Fruit fly (Drosophila melanogaster) whole organism, embryonic: ENCODE measurements around the gene CG15643.
A peak's percentile ranks its signal among the peaks of the same experiment; 100 is the strongest.

ENCODE experiments used
- Asciz ChIP-seq: fragments of 200-800 bp; sonication (Bioruptor generic); optimal IDR thresholded peaks from 2 replicates; lab custom pipeline; 2017; ENCODE audit warnings: missing biosample characterization, mild to moderate bottlenecking, missing genetic modification characterization, missing genetic modification reagents
- CG1024 ChIP-seq: fragments of 200-800 bp; sonication (Bioruptor generic); IDR thresholded peaks from 2 replicates; pipeline ENCODE4 v1.3.6; 2022; ENCODE audit warnings: missing biosample characterization, missing genetic modification characterization
- CG10543 ChIP-seq: fragments of 200-800 bp; sonication (Bioruptor generic); optimal IDR thresholded peaks from 3 replicates; lab custom pipeline; 2017; ENCODE audit warnings: missing biosample characterization, mild to moderate bottlenecking, missing genetic modification characterization, moderate library complexity
- CG11504 ChIP-seq: fragments of 200-800 bp; sonication (Bioruptor generic); optimal IDR thresholded peaks from 3 replicates; lab custom pipeline; 2019; ENCODE audit warnings: missing biosample characterization, mild to moderate bottlenecking, missing genetic modification characterization, moderate library complexity
- CG13123 ChIP-seq: fragments of 200-800 bp; sonication (Bioruptor generic); optimal IDR thresholded peaks from 2 replicates; lab custom pipeline; 2016; ENCODE audit warnings: missing biosample characterization, missing genetic modification characterization
- CG13894 ChIP-seq: fragments of 200-800 bp; sonication (Bioruptor generic); optimal IDR thresholded peaks from 3 replicates; lab custom pipeline; 2018; ENCODE audit warnings: missing biosample characterization, mild to moderate bottlenecking, missing genetic modification characterization, moderate library complexity
- CG14965 ChIP-seq: fragments of 200-800 bp; sonication (Bioruptor generic); optimal IDR thresholded peaks from 2 replicates; lab custom pipeline; 2016; ENCODE audit warnings: missing biosample characterization, missing genetic modification characterization, borderline replicate concordance
- CG1529 ChIP-seq: fragments of 200-800 bp; sonication (Bioruptor generic); optimal IDR thresholded peaks from 3 replicates; lab custom pipeline; 2018; ENCODE audit warnings: missing biosample characterization, missing genetic modification characterization
- CG1647 ChIP-seq: fragments of 200-800 bp; sonication (Bioruptor generic); optimal IDR thresholded peaks from 3 replicates; lab custom pipeline; 2016; ENCODE audit warnings: missing biosample characterization, missing genetic modification characterization
- CG17361 ChIP-seq: fragments of 200-800 bp; sonication (Bioruptor generic); IDR thresholded peaks from 3 replicates; pipeline ENCODE4 v1.3.6; 2022; ENCODE audit warnings: missing biosample characterization, missing genetic modification characterization
- CG18262 ChIP-seq: fragments of 200-800 bp; optimal IDR thresholded peaks from 3 replicates; lab custom pipeline; 2019; ENCODE audit warnings: missing biosample characterization, mild to moderate bottlenecking, missing genetic modification characterization, moderate library complexity
- CG18599 ChIP-seq: fragments of 200-800 bp; sonication (Bioruptor generic); optimal IDR thresholded peaks from 3 replicates; lab custom pipeline; 2017; ENCODE audit warnings: missing biosample characterization, missing genetic modification characterization, mild to moderate bottlenecking, moderate library complexity, missing genetic modification reagents
- CG18764 ChIP-seq: fragments of 200-800 bp; sonication (Bioruptor generic); optimal IDR thresholded peaks from 3 replicates; lab custom pipeline; 2016; ENCODE audit warnings: missing biosample characterization, missing genetic modification characterization
- CG2889 ChIP-seq: fragments of 200-800 bp; sonication (Bioruptor generic); IDR thresholded peaks from 3 replicates; pipeline ENCODE4 v1.3.6; 2022; ENCODE audit warnings: missing biosample characterization, missing genetic modification characterization
- CG30403 ChIP-seq: fragments of 200-800 bp; sonication (Bioruptor generic); optimal IDR thresholded peaks from 3 replicates; lab custom pipeline; 2016; ENCODE audit warnings: missing biosample characterization, missing genetic modification characterization
- CG31224 ChIP-seq: fragments of 200-800 bp; sonication (Bioruptor generic); IDR thresholded peaks from 2 replicates; pipeline ENCODE4 v1.3.6; 2022; ENCODE audit warnings: missing biosample characterization, missing genetic modification characterization
- CG34376 ChIP-seq: fragments of 200-800 bp; sonication (Bioruptor generic); optimal IDR thresholded peaks from 2 replicates; lab custom pipeline; 2018; ENCODE audit warnings: missing biosample characterization, mild to moderate bottlenecking, missing genetic modification characterization
- CG4424 ChIP-seq: fragments of 200-800 bp; sonication (Bioruptor generic); optimal IDR thresholded peaks from 3 replicates; lab custom pipeline; 2016; ENCODE audit warnings: missing biosample characterization, missing genetic modification characterization
- CG4617 ChIP-seq: fragments of 200-800 bp; sonication (Bioruptor generic); optimal IDR thresholded peaks from 3 replicates; lab custom pipeline; 2016; ENCODE audit warnings: missing biosample characterization, missing genetic modification characterization, borderline replicate concordance
- CG4854 ChIP-seq: fragments of 200-800 bp; sonication (Bioruptor generic); optimal IDR thresholded peaks from 2 replicates; lab custom pipeline; 2016; ENCODE audit warnings: missing biosample characterization, missing genetic modification characterization, inconsistent platforms
- CG5953 ChIP-seq: fragments of 200-800 bp; sonication (Bioruptor generic); IDR thresholded peaks from 2 replicates; pipeline ENCODE4 v1.3.6; 2022; ENCODE audit warnings: missing biosample characterization, missing genetic modification characterization
- CG7556 ChIP-seq: fragments of 200-800 bp; sonication (Bioruptor generic); optimal IDR thresholded peaks from 2 replicates; lab custom pipeline; 2017; ENCODE audit warnings: missing biosample characterization, mild to moderate bottlenecking, missing genetic modification characterization
- CG8281 ChIP-seq: fragments of 200-800 bp; sonication (Bioruptor generic); optimal IDR thresholded peaks from 2 replicates; lab custom pipeline; 2018; ENCODE audit warnings: missing biosample characterization, mild to moderate bottlenecking, missing genetic modification characterization, moderate library complexity
- CG8290 ChIP-seq, 3 experiments: fragments of 200-800 bp; sonication (Bioruptor generic); optimal IDR thresholded peaks; 2 replicates each; lab custom pipeline; 2016 to 2019; ENCODE audit warnings: missing biosample characterization in 3 of 3, missing genetic modification characterization in 3 of 3, mild to moderate bottlenecking in 2 of 3, moderate library complexity in 1 of 3
- D19B ChIP-seq: fragments of 200-800 bp; sonication (Bioruptor generic); optimal IDR thresholded peaks from 2 replicates; lab custom pipeline; 2017; ENCODE audit warnings: missing biosample characterization, mild to moderate bottlenecking, missing genetic modification characterization
- Dp ChIP-seq: fragments of 200-800 bp; sonication (Bioruptor generic); optimal IDR thresholded peaks from 2 replicates; lab custom pipeline; 2018; ENCODE audit warnings: missing biosample characterization, mild to moderate bottlenecking, missing genetic modification characterization, moderate library complexity
- Ets97D ChIP-seq: fragments of 200-800 bp; sonication (Bioruptor generic); optimal IDR thresholded peaks from 3 replicates; lab custom pipeline; 2016; ENCODE audit warnings: missing biosample characterization, missing genetic modification characterization
- Fer1 ChIP-seq: fragments of 200-800 bp; sonication (Bioruptor generic); optimal IDR thresholded peaks from 2 replicates; lab custom pipeline; 2017; ENCODE audit warnings: missing biosample characterization, mild to moderate bottlenecking, missing genetic modification characterization
- Meics ChIP-seq: fragments of 200-800 bp; sonication (Bioruptor generic); optimal IDR thresholded peaks from 2 replicates; lab custom pipeline; 2017; ENCODE audit warnings: missing biosample characterization, mild to moderate bottlenecking, missing genetic modification characterization
- Mes4 ChIP-seq: fragments of 200-800 bp; sonication (Bioruptor generic); optimal IDR thresholded peaks from 2 replicates; lab custom pipeline; 2016; ENCODE audit warnings: missing biosample characterization, missing genetic modification characterization
- Oaz ChIP-seq: fragments of 200-800 bp; sonication (Bioruptor generic); IDR thresholded peaks from 2 replicates; pipeline ENCODE4 v1.3.6; 2022; ENCODE audit warnings: missing biosample characterization, missing genetic modification characterization
- Oli ChIP-seq: fragments of 200-800 bp; sonication (Bioruptor generic); optimal IDR thresholded peaks from 2 replicates; lab custom pipeline; 2018; ENCODE audit warnings: missing biosample characterization, mild to moderate bottlenecking, missing genetic modification characterization, moderate library complexity
- Ptx1 ChIP-seq: fragments of 200-800 bp; sonication (Bioruptor generic); IDR thresholded peaks from 2 replicates; pipeline ENCODE4 v1.3.6; 2022; ENCODE audit warnings: missing biosample characterization, missing genetic modification characterization
- Ravus ChIP-seq: fragments of 200-800 bp; sonication (Bioruptor generic); IDR thresholded peaks from 2 replicates; pipeline ENCODE4 v1.3.6; 2022; ENCODE audit warnings: missing biosample characterization, missing genetic modification characterization
- Scr ChIP-seq: fragments of 200-800 bp; sonication (Bioruptor generic); IDR thresholded peaks from 2 replicates; pipeline ENCODE4 v1.3.6; 2022; ENCODE audit warnings: missing biosample characterization, missing genetic modification characterization; ENCODE audit not compliant: partially characterized antibody
- bab2 ChIP-seq: fragments of 200-800 bp; sonication (Bioruptor generic); optimal IDR thresholded peaks from 2 replicates; lab custom pipeline; 2016; ENCODE audit warnings: missing biosample characterization, missing genetic modification characterization
- bsh ChIP-seq, 2 experiments: fragments of 200-800 bp; sonication (Bioruptor generic); optimal IDR thresholded peaks; 2 replicates each; lab custom pipeline; 2017 to 2018; ENCODE audit warnings: mild to moderate bottlenecking in 2 of 2, missing biosample characterization in 2 of 2, missing genetic modification characterization in 2 of 2, moderate library complexity in 1 of 2
- cas ChIP-seq: fragments of 200-800 bp; sonication (Bioruptor generic); IDR thresholded peaks from 2 replicates; pipeline ENCODE4 v1.3.6; 2022; ENCODE audit warnings: missing biosample characterization, missing genetic modification characterization
- cato ChIP-seq: fragments of 200-800 bp; sonication (Bioruptor generic); optimal IDR thresholded peaks from 2 replicates; lab custom pipeline; 2016; ENCODE audit warnings: missing biosample characterization, missing genetic modification characterization, borderline replicate concordance
- cg ChIP-seq: fragments of 200-800 bp; sonication (Bioruptor generic); optimal IDR thresholded peaks from 3 replicates; lab custom pipeline; 2019; ENCODE audit warnings: missing biosample characterization, mild to moderate bottlenecking, missing genetic modification characterization, moderate library complexity
- crc ChIP-seq: fragments of 200-800 bp; sonication (Bioruptor generic); optimal IDR thresholded peaks from 2 replicates; lab custom pipeline; 2016; ENCODE audit warnings: missing biosample characterization, missing genetic modification characterization
- dmrt99B ChIP-seq: fragments of 200-800 bp; sonication (Bioruptor generic); optimal IDR thresholded peaks from 2 replicates; lab custom pipeline; 2018; ENCODE audit warnings: missing biosample characterization, mild to moderate bottlenecking, missing genetic modification characterization, moderate library complexity
- fd64A ChIP-seq: fragments of 200-800 bp; sonication (Bioruptor generic); optimal IDR thresholded peaks from 3 replicates; lab custom pipeline; 2018; ENCODE audit warnings: missing biosample characterization, mild to moderate bottlenecking, missing genetic modification characterization
- jing ChIP-seq: fragments of 200-800 bp; sonication (Bioruptor generic); optimal IDR thresholded peaks from 2 replicates; lab custom pipeline; 2018; ENCODE audit warnings: missing biosample characterization, mild to moderate bottlenecking, missing genetic modification characterization
- klu ChIP-seq: fragments of 200-800 bp; sonication (Bioruptor generic); IDR thresholded peaks from 2 replicates; pipeline ENCODE4 v1.3.6; 2022; ENCODE audit warnings: missing biosample characterization, missing genetic modification characterization
- phol ChIP-seq: fragments of 200-800 bp; sonication (Bioruptor generic); optimal IDR thresholded peaks from 3 replicates; lab custom pipeline; 2018; ENCODE audit warnings: missing biosample characterization, mild to moderate bottlenecking, missing genetic modification characterization, moderate library complexity
- pum ChIP-seq: fragments of 200-800 bp; sonication (Bioruptor generic); optimal IDR thresholded peaks from 2 replicates; lab custom pipeline; 2016; ENCODE audit warnings: missing biosample characterization, missing genetic modification characterization
- row ChIP-seq: fragments of 200-800 bp; sonication (Bioruptor generic); IDR thresholded peaks from 3 replicates; pipeline ENCODE4 v1.3.6; 2022; ENCODE audit warnings: missing biosample characterization, missing genetic modification characterization
- sc ChIP-seq, 3 experiments: fragments of >200 bp in 2 of 3; fragments of 200-800 bp in 1 of 3; sonication (Bioruptor generic) in 1 of 3; optimal IDR thresholded peaks; 2 replicates in 2 of 3; 3 replicates in 1 of 3; lab custom pipeline; 2017; ENCODE audit warnings: mild to moderate bottlenecking in 1 of 3, missing biosample characterization in 1 of 3, missing genetic modification characterization in 1 of 3, missing genetic modification reagents in 1 of 3
- trem ChIP-seq: fragments of 200-800 bp; optimal IDR thresholded peaks from 3 replicates; lab custom pipeline; 2019; ENCODE audit warnings: missing biosample characterization, mild to moderate bottlenecking, missing genetic modification characterization, moderate library complexity

Gene CG15643

DNA sequence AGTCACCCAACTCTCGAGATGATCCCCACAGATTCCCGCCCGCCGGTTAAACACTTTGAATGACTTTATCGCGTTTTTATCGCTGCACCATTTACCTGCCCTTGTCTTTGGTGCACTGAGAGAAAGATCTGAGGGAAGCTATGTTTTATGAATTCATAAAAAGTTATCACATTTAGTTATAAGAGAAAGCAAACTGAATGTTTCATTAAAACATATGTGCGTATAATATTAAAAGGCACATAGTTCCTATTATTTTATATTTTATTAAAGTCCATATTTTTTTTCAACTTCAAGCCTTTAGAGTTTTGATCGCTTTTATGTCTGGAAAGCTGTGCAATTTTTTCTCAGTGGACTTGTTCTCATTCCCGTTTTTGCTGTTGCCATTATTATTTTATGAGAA lies 41.6 kb downstream of the CG15643 start (continued):
- TF ChIP-seq CG13123 (GFP tag; lab: Kevin White, UChicago): no peak
- no peak for TF ChIP-seq CG5953 (GFP tag; lab: Robert Waterston, UW)
- no peak for TF ChIP-seq cg (GFP tag; lab: Kevin White, UChicago)
- TF ChIP-seq CG7556 (GFP tag; lab: Kevin White, UChicago): peak; percentile 29
- no peak for TF ChIP-seq CG1647 (GFP tag; lab: Kevin White, UChicago)
- no peak for TF ChIP-seq klu (GFP tag; lab: Robert Waterston, UW)
- no peak for TF ChIP-seq sc (optimal IDR thresholded peaks at IDR 0.05; lab: Kevin White, UChicago)
- no peak for TF ChIP-seq sc (GFP tag; optimal IDR thresholded peaks at IDR 0.05; lab: Kevin White, UChicago)
- no peak for TF ChIP-seq D19B (GFP tag; lab: Kevin White, UChicago)
- TF ChIP-seq Meics (GFP tag; lab: Kevin White, UChicago): peak; percentile 19
- no peak for TF ChIP-seq CG13894
- no peak for TF ChIP-seq CG1024
- no peak for TF ChIP-seq CG4424 (GFP tag; lab: Kevin White, UChicago)
- TF ChIP-seq CG18764 (GFP tag; lab: Kevin White, UChicago): no peak
- TF ChIP-seq CG1529 (GFP tag; lab: Kevin White, UChicago): no peak
- TF ChIP-seq CG2889 (GFP tag; lab: Robert Waterston, UW): no peak
- TF ChIP-seq fd64A: no peak
- no peak for TF ChIP-seq Scr (GFP tag; lab: Robert Waterston, UW)
- TF ChIP-seq Ravus (GFP tag; lab: Robert Waterston, UW): no peak
- TF ChIP-seq cato: no peak
- TF ChIP-seq Dp (GFP tag; lab: Kevin White, UChicago): no peak
- no peak for TF ChIP-seq CG8281 (tag; lab: Kevin White, UChicago)
- TF ChIP-seq CG8290 (GFP tag; optimal IDR thresholded peaks at IDR 0.05; lab: Kevin White, UChicago): no peak
- TF ChIP-seq CG8290 (tag; optimal IDR thresholded peaks at IDR 0.05; lab: Kevin White, UChicago): no peak
- no peak for TF ChIP-seq CG10543 (GFP tag; lab: Kevin White, UChicago)
- peak; percentile 9 for TF ChIP-seq CG30403
- no peak for TF ChIP-seq jing (GFP tag; lab: Kevin White, UChicago)
- no peak for TF ChIP-seq crc (GFP tag; lab: Kevin White, UChicago)
- no peak for TF ChIP-seq Oaz (GFP tag; lab: Robert Waterston, UW)
- peak; percentile 7 for TF ChIP-seq CG18262 (tag; lab: Kevin White, UChicago)
- TF ChIP-seq CG17361: peak; percentile 39; the same call in 1 of the 3 replicates
- TF ChIP-seq CG18599 (GFP tag; lab: Kevin White, UChicago): peak; percentile 19
- no peak for TF ChIP-seq trem (tag; lab: Kevin White, UChicago)
- no peak for TF ChIP-seq Mes4 (GFP tag; lab: Kevin White, UChicago)
- no peak for TF ChIP-seq CG31224 (GFP tag; lab: Robert Waterston, UW)
- TF ChIP-seq cas (GFP tag; lab: Robert Waterston, UW): no peak
- TF ChIP-seq bsh (GFP tag; optimal IDR thresholded peaks at IDR 0.05; lab: Kevin White, UChicago): peak in 1 of 2 experiments; percentile 19
- no peak for TF ChIP-seq Fer1 (GFP tag; lab: Kevin White, UChicago)
- TF ChIP-seq bab2 (GFP tag; lab: Kevin White, UChicago): no peak
- TF ChIP-seq Oli (tag; lab: Kevin White, UChicago): peak; percentile 45
- peak; percentile 38; the same call in 1 of the 2 replicates for TF ChIP-seq Ptx1 (GFP tag; lab: Robert Waterston, UW)
- TF ChIP-seq CG11504 (tag; lab: Kevin White, UChicago): peak; percentile 59
- TF ChIP-seq CG4617 (GFP tag; lab: Kevin White, UChicago): no peak
- no peak for TF ChIP-seq CG14965 (GFP tag; lab: Kevin White, UChicago)
- no peak for TF ChIP-seq CG4854 (GFP tag; lab: Kevin White, UChicago)
- peak; percentile 25 for TF ChIP-seq phol (tag; lab: Kevin White, UChicago)
- TF ChIP-seq Ets97D (GFP tag; lab: Kevin White, UChicago): no peak
- no peak for TF ChIP-seq CG34376 (GFP tag; lab: Kevin White, UChicago)
- TF ChIP-seq pum (GFP tag; lab: Kevin White, UChicago): no peak
- no peak for TF ChIP-seq Asciz (GFP tag; lab: Kevin White, UChicago)
- TF ChIP-seq row (GFP tag; lab: Robert Waterston, UW): peak; percentile 35; the same call in 1 of the 3 replicates
- peak; percentile 50 for TF ChIP-seq dmrt99B
